Worm (Caenorhabditis elegans): Measurements from ENCODE around the gene R10E4.9.

DNA sequence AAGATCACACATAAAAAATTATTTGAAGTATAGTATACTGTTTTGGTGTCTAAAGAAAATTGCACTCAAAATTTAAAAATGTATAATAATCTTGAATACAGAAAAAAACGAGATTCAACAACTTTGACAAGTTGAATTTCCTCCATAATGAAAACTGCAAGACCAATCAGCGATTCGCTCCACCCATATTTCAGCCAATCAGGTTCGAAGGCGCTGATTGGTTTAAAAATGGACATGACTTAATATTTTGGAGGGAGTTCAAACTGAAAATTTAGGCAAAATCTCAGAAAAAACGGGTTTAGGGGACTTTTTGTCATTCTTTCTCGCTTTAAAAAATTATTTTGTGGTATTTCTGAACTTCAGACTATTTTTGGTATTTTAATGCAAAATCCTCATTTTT, 26.5 kb downstream of the R10E4.9 start:
- TF ChIP-seq unc-62 (GFP tag; optimal IDR thresholded peaks at IDR 0.05), result no peak
- no peak for TF ChIP-seq snpc-4 (tag; optimal IDR thresholded peaks at IDR 0.05)
- no peak for TF ChIP-seq pha-4 (tag; optimal IDR thresholded peaks at IDR 0.05)
- no peak for TF ChIP-seq nhr-28 (tag; optimal IDR thresholded peaks at IDR 0.05)
- TF ChIP-seq nhr-76 (tag; optimal IDR thresholded peaks at IDR 0.05), result no peak
- no peak for TF ChIP-seq mab-5 (tag; optimal IDR thresholded peaks at IDR 0.05)
- no peak for TF ChIP-seq ztf-11 (tag; optimal IDR thresholded peaks at IDR 0.05)
- no peak for TF ChIP-seq unc-39 (tag; optimal IDR thresholded peaks at IDR 0.05)
- TF ChIP-seq zip-8 (tag; optimal IDR thresholded peaks at IDR 0.05), result no peak
- no peak for TF ChIP-seq blmp-1 (tag; optimal IDR thresholded peaks at IDR 0.05)
- TF ChIP-seq hlh-1 (tag; optimal IDR thresholded peaks at IDR 0.05), result no peak

Measured in whole organism, mixed stage, embryonic.